Worm (Caenorhabditis elegans): ENCODE results near the gene klp-17.

klp-17 gene

ce11 chrII:11467541-11467940, at the start of gene klp-17:
Gene klp-17, minus strand, starts transcription at chrII:11467641.
- TF ChIP-seq tbx-2 (tag; optimal IDR thresholded peaks at IDR 0.05) = no peak
- no peak for TF ChIP-seq ets-4 (tag; optimal IDR thresholded peaks at IDR 0.05)
- TF ChIP-seq nfya-1 (tag; optimal IDR thresholded peaks at IDR 0.05) = no peak
- TF ChIP-seq tbx-7 (tag; optimal IDR thresholded peaks at IDR 0.05) = no peak
- no peak for TF ChIP-seq madf-2 (tag; optimal IDR thresholded peaks at IDR 0.05)

ce11 chrII:11514775-11515174, 47.3 kb upstream of the klp-17 start, which contains the start of gene srh-44:
Gene srh-44, plus strand, starts transcription at chrII:11515075.
- TF ChIP-seq elt-4 (tag; optimal IDR thresholded peaks at IDR 0.05) = no peak

- TF ChIP-seq unc-55 (GFP tag; optimal IDR thresholded peaks at IDR 0.05) (no peak), pha-2 (tag; optimal IDR thresholded peaks at IDR 0.05) (no peak), hlh-6 (tag; optimal IDR thresholded peaks at IDR 0.05) (no peak), ceh-24 (tag; optimal IDR thresholded peaks at IDR 0.05) (no peak), ceh-31 (tag; optimal IDR thresholded peaks at IDR 0.05) (no peak), unc-86 (tag; optimal IDR thresholded peaks at IDR 0.05) (no peak), zip-5 (tag; optimal IDR thresholded peaks at IDR 0.05) (no peak), fkh-6 (tag; optimal IDR thresholded peaks at IDR 0.05) (no peak), ceh-18 (tag; optimal IDR thresholded peaks at IDR 0.05) (no peak), hlh-8 (tag; optimal IDR thresholded peaks at IDR 0.05) (no peak), ref-2 (tag; optimal IDR thresholded peaks at IDR 0.05) (no peak), eyg-1 (tag; optimal IDR thresholded peaks at IDR 0.05) (no peak), elt-4 (tag; optimal IDR thresholded peaks at IDR 0.05) (no peak), sdc-2 (tag; optimal IDR thresholded peaks at IDR 0.05) (no peak), pag-3 (tag; optimal IDR thresholded peaks at IDR 0.05; ENCODE audit: borderline replicate concordance) (no peak), hlh-15 (tag; optimal IDR thresholded peaks at IDR 0.05) (no peak), ceh-2 (tag; optimal IDR thresholded peaks at IDR 0.05) (no peak), odd-2 (tag; optimal IDR thresholded peaks at IDR 0.05) (no peak), madf-2 (tag; optimal IDR thresholded peaks at IDR 0.05) (no peak)
These were observed 45.5 kb upstream of the klp-17 start for ce11 chrII:11512921-11513320.

- TF ChIP-seq elt-4 (tag; optimal IDR thresholded peaks at IDR 0.05) (no peak), lim-6 (tag; optimal IDR thresholded peaks at IDR 0.05) (no peak), pha-2 (tag; optimal IDR thresholded peaks at IDR 0.05) (no peak), nfya-1 (tag; optimal IDR thresholded peaks at IDR 0.05) (no peak), sox-4 (tag; optimal IDR thresholded peaks at IDR 0.05) (no peak), pqm-1 (tag; optimal IDR thresholded peaks at IDR 0.05) (no peak), ceh-31 (tag; optimal IDR thresholded peaks at IDR 0.05) (no peak), ceh-22 (tag; optimal IDR thresholded peaks at IDR 0.05) (no peak), ceh-2 (tag; optimal IDR thresholded peaks at IDR 0.05) (no peak), syd-9 (tag; optimal IDR thresholded peaks at IDR 0.05) (no peak), ceh-30 (tag; optimal IDR thresholded peaks at IDR 0.05) (no peak), ahr-1 (tag; optimal IDR thresholded peaks at IDR 0.05) (no peak), ceh-48 (tag; optimal IDR thresholded peaks at IDR 0.05) (no peak), hlh-6 (tag; optimal IDR thresholded peaks at IDR 0.05) (no peak), che-1 (tag; optimal IDR thresholded peaks at IDR 0.05) (no peak), unc-42 (tag; optimal IDR thresholded peaks at IDR 0.05) (no peak), sox-2 (GFP tag; IDR thresholded peaks at IDR 0.05) (no peak), ceh-45 (GFP tag; IDR thresholded peaks at IDR 0.05) (no peak), pax-1 (tag; optimal IDR thresholded peaks at IDR 0.05) (no peak), sdc-2 (tag; optimal IDR thresholded peaks at IDR 0.05) (no peak)
These were observed 42.9 kb upstream of the klp-17 start, which contains the start of gene npr-41 for ce11 chrII:11510373-11510772. Gene npr-41, plus strand, starts transcription at chrII:11510673.

- TF ChIP-seq ceh-34 (tag; optimal IDR thresholded peaks at IDR 0.05) (no peak), dve-1 (tag; optimal IDR thresholded peaks at IDR 0.05) (peak; percentile 2), ama-1 (optimal IDR thresholded peaks at IDR 0.05) (no peak), fkh-6 (tag; optimal IDR thresholded peaks at IDR 0.05) (no peak)
These were observed 36.3 kb upstream of the klp-17 start for ce11 chrII:11503761-11504160.

All from whole organism, late embryonic.